Fruit fly (Drosophila melanogaster) whole organism: ENCODE data around the gene CG3587.
A peak's percentile ranks its signal among the peaks of the same experiment; 100 is the strongest.

Experiments
- CG8478 ChIP-seq: fragments of >200 bp; optimal IDR thresholded peaks from 2 replicates; lab custom pipeline; 2018; ENCODE audit warnings: inconsistent platforms
- Dll ChIP-seq: fragments of >200 bp; optimal IDR thresholded peaks from 2 replicates; lab custom pipeline; 2017
- EcR ChIP-seq, 2 experiments: fragments of >200 bp; optimal IDR thresholded peaks; 2 replicates each; lab custom pipeline; 2017; ENCODE audit warnings: missing biosample characterization in 2 of 2, missing genetic modification characterization in 2 of 2, missing genetic modification reagents in 2 of 2
- pan ChIP-seq: fragments of >200 bp; optimal IDR thresholded peaks from 2 replicates; lab custom pipeline; 2017
- psq ChIP-seq: fragments of >200 bp; optimal IDR thresholded peaks from 2 replicates; lab custom pipeline; 2017
- usp ChIP-seq: fragments of >200 bp; optimal IDR thresholded peaks from 2 replicates; lab custom pipeline; 2017; ENCODE audit warnings: missing biosample characterization, missing genetic modification characterization, mixed read lengths

DNA sequence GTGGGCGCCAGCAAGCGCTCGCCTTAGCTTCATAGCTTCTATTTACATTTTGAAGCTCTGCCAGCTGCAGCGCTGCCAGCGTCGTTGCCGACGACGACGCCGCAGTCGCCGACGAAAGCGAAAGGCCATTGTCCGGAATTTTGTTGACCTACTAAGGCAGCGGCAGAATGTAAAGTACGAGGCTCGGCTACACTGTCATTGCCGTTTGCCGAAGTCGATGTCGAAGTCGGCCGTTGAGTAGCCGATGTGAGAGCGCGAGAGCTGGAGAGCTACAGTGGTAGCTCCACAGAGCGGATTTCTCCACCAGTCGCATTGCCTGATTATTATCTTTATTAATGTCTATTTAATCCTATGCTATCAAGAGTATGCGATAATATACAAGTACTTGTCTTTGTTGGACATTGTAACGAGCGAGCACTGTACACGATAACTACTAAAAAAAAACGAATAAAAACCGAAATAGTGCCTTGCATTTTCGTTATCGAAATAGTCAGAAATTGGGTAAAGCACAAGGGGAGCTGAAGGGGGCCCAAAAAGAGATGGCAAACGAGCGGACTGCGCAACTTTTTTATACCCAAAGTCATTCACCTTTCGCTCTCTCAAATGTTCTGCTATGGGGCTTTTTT is 23.6 kb downstream of the CG3587 start:
- TF ChIP-seq EcR (GFP tag; optimal IDR thresholded peaks at IDR 0.05; lab: Kevin White, UChicago) (peak in 1 of 2 experiments; percentile 7), psq (lab: Kevin White, UChicago) (no peak), pan (no peak), usp (no peak), Dll (lab: Kevin White, UChicago) (no peak), CG8478 (lab: Kevin White, UChicago) (no peak)
